Fruit fly (Drosophila melanogaster) whole organism, prepupa: ENCODE results near the gene CG34409.

Experiments
- CG11294 ChIP-seq: fragments of 200-800 bp; sonication (Bioruptor generic); IDR thresholded peaks from 2 replicates; pipeline ENCODE4 v1.3.6; 2022; ENCODE audit warnings: missing biosample characterization, missing genetic modification characterization
- CG11902 ChIP-seq: fragments of 200-800 bp; sonication (Bioruptor generic); optimal IDR thresholded peaks from 3 replicates; lab custom pipeline; 2016; ENCODE audit warnings: missing biosample characterization, missing genetic modification characterization
- CG1621 ChIP-seq: fragments of 200-800 bp; sonication (Bioruptor generic); optimal IDR thresholded peaks from 3 replicates; lab custom pipeline; 2018; ENCODE audit warnings: missing biosample characterization, mild to moderate bottlenecking, missing genetic modification characterization
- CG16779 ChIP-seq: fragments of 200-800 bp; sonication (Bioruptor generic); optimal IDR thresholded peaks from 3 replicates; lab custom pipeline; 2017; ENCODE audit warnings: missing biosample characterization, mild to moderate bottlenecking, missing genetic modification characterization
- CG6792 ChIP-seq: fragments of 200-800 bp; sonication (Bioruptor generic); optimal IDR thresholded peaks from 3 replicates; lab custom pipeline; 2016; ENCODE audit warnings: missing biosample characterization, missing genetic modification characterization
- CG6808 ChIP-seq: fragments of 200-800 bp; sonication (Bioruptor generic); optimal IDR thresholded peaks from 3 replicates; lab custom pipeline; 2017; ENCODE audit warnings: missing biosample characterization, missing genetic modification characterization, mild to moderate bottlenecking, moderate library complexity, missing genetic modification reagents
- esn ChIP-seq: fragments of 200-800 bp; sonication (Bioruptor generic); optimal IDR thresholded peaks from 2 replicates; lab custom pipeline; 2016; ENCODE audit warnings: missing biosample characterization, mild to moderate bottlenecking, missing genetic modification characterization, moderate library complexity
- spab ChIP-seq: fragments of 200-800 bp; sonication (Bioruptor generic); optimal IDR thresholded peaks from 2 replicates; lab custom pipeline; 2017; ENCODE audit warnings: missing biosample characterization, mild to moderate bottlenecking, missing genetic modification characterization, missing genetic modification reagents

- TF ChIP-seq CG11294 (GFP tag; lab: Robert Waterston, UW) = no peak
- TF ChIP-seq spab (GFP tag; lab: Kevin White, UChicago) = no peak
- no peak for TF ChIP-seq CG11902 (GFP tag; lab: Kevin White, UChicago)
- TF ChIP-seq esn = no peak
- TF ChIP-seq CG6808 (GFP tag; lab: Kevin White, UChicago) = no peak
- TF ChIP-seq CG6792 (GFP tag; lab: Kevin White, UChicago) = no peak
- TF ChIP-seq CG1621 (tag; lab: Kevin White, UChicago) = no peak
- TF ChIP-seq CG16779 (tag; lab: Kevin White, UChicago) = no peak
Observed at dm6 chr3R:9768884-9769283, 22.7 kb upstream of the CG34409 start, which contains the start of gene MED6.
